Worm (Caenorhabditis elegans) whole organism, L1 larva: ENCODE measurements around the gene cpg-19.

Experiments used
- C34B4.2 ChIP-seq: sonication (generic microtip); optimal IDR thresholded peaks from 2 replicates; lab custom pipeline; 2017; ENCODE audit warnings: mild to moderate bottlenecking, missing genetic modification characterization, missing compliant biosample characterization
- F16B12.6 ChIP-seq: fragments of 150-350 bp; optimal IDR thresholded peaks from 2 replicates; lab custom pipeline; 2014; ENCODE audit warnings: missing biosample characterization, missing genetic modification characterization
- aha-1 ChIP-seq: fragments of 150-350 bp; optimal IDR thresholded peaks from 2 replicates; lab custom pipeline; 2014; ENCODE audit warnings: missing biosample characterization, missing genetic modification characterization
- blmp-1 ChIP-seq: fragments of 150-350 bp; optimal IDR thresholded peaks from 2 replicates; lab custom pipeline; 2014; ENCODE audit warnings: missing biosample characterization, missing genetic modification characterization
- ceh-63 ChIP-seq: fragments of 200-800 bp; sonication (Bioruptor generic); optimal IDR thresholded peaks from 2 replicates; lab custom pipeline; 2018; ENCODE audit warnings: mild to moderate bottlenecking, missing genetic modification characterization, missing compliant biosample characterization
- ceh-8 ChIP-seq: fragments of 200-800 bp; sonication (Bioruptor generic); optimal IDR thresholded peaks from 2 replicates; lab custom pipeline; 2018; ENCODE audit warnings: mild to moderate bottlenecking, missing genetic modification characterization, moderate library complexity, missing compliant biosample characterization
- ceh-82 ChIP-seq, 3 experiments: fragments of 150-350 bp in 1 of 3; sonication (generic microtip) in 2 of 3; optimal IDR thresholded peaks; 2 replicates each; lab custom pipeline; 2014 to 2017; ENCODE audit warnings: missing biosample characterization in 3 of 3, missing genetic modification characterization in 3 of 3
- ceh-88 ChIP-seq: fragments of 200-800 bp; sonication (Bioruptor generic); IDR thresholded peaks from 2 replicates; pipeline ENCODE4 v1.3.6; 2022; ENCODE audit warnings: missing genetic modification characterization, missing compliant biosample characterization
- ces-1 ChIP-seq: fragments of 150-350 bp; optimal IDR thresholded peaks from 2 replicates; lab custom pipeline; 2014; ENCODE audit warnings: missing biosample characterization, missing genetic modification reagents, missing genetic modification characterization
- dpl-1 ChIP-seq, 3 experiments: fragments of 150-350 bp in 2 of 3; sonication (generic microtip) in 1 of 3; optimal IDR thresholded peaks; 2 replicates each; lab custom pipeline; 2014 to 2017; ENCODE audit warnings: missing biosample characterization in 3 of 3, missing genetic modification characterization in 3 of 3, missing genetic modification reagents in 3 of 3
- dsc-1 ChIP-seq: sonication (generic microtip); optimal IDR thresholded peaks from 2 replicates; lab custom pipeline; 2016; ENCODE audit warnings: mild to moderate bottlenecking, missing genetic modification characterization, missing compliant biosample characterization
- efl-3 ChIP-seq: fragments of 200-800 bp; sonication (Bioruptor generic); optimal IDR thresholded peaks from 2 replicates; lab custom pipeline; 2018; ENCODE audit warnings: mild to moderate bottlenecking, missing genetic modification characterization, missing compliant biosample characterization
- egl-13 ChIP-seq: sonication (generic microtip); optimal IDR thresholded peaks from 2 replicates; lab custom pipeline; 2016; ENCODE audit warnings: missing genotype, missing genetic modification reagents, missing genetic modification characterization, missing compliant biosample characterization
- egl-27 ChIP-seq, 2 experiments: fragments of 150-350 bp in 1 of 2; sonication (generic microtip); optimal IDR thresholded peaks; 3 replicates each; lab custom pipeline; 2017 to 2018; ENCODE audit warnings: missing biosample characterization in 2 of 2, missing genetic modification characterization in 2 of 2, missing genetic modification reagents in 2 of 2
- elt-3 ChIP-seq, 6 experiments: fragments of 150-350 bp in 1 of 6; sonication (generic microtip); optimal IDR thresholded peaks; 2 replicates each; lab custom pipeline; 2017 to 2018; ENCODE audit warnings: missing biosample characterization in 6 of 6, missing genetic modification characterization in 6 of 6, inconsistent platforms in 1 of 6
- ets-5 ChIP-seq: fragments of 200-800 bp; sonication (Bioruptor generic); IDR thresholded peaks from 2 replicates; pipeline ENCODE4 v1.3.6; 2022; ENCODE audit warnings: missing genetic modification characterization, missing compliant biosample characterization
- fkh-10 ChIP-seq: sonication (generic microtip); optimal IDR thresholded peaks from 2 replicates; lab custom pipeline; 2017; ENCODE audit warnings: missing biosample characterization, missing genetic modification reagents, missing genetic modification characterization
- fkh-4 ChIP-seq: sonication (generic microtip); optimal IDR thresholded peaks from 2 replicates; lab custom pipeline; 2016; ENCODE audit warnings: missing compliant biosample characterization, missing genetic modification characterization, borderline replicate concordance
- fos-1 ChIP-seq: fragments of 150-350 bp; optimal IDR thresholded peaks from 2 replicates; lab custom pipeline; 2014; ENCODE audit warnings: missing biosample characterization, missing genetic modification characterization
- grh-1 ChIP-seq: fragments of 200-800 bp; sonication (Bioruptor generic); IDR thresholded peaks from 2 replicates; pipeline ENCODE4 v1.3.6; 2022; ENCODE audit warnings: missing genetic modification reagents, missing genetic modification characterization, missing compliant biosample characterization
- hpl-2 ChIP-seq: fragments of 150-350 bp; optimal IDR thresholded peaks from 2 replicates; lab custom pipeline; 2014; ENCODE audit warnings: missing biosample characterization, missing genetic modification reagents, missing genetic modification characterization
- irx-1 ChIP-seq: sonication (generic microtip); optimal IDR thresholded peaks from 2 replicates; lab custom pipeline; 2016; ENCODE audit warnings: missing genetic modification characterization, missing compliant biosample characterization
- lin-35 ChIP-seq, 2 experiments: fragments of 150-350 bp; optimal IDR thresholded peaks; 2 replicates each; lab custom pipeline; 2014; ENCODE audit warnings: missing biosample characterization in 2 of 2, missing genetic modification characterization in 2 of 2, missing genetic modification reagents in 2 of 2
- lir-3 ChIP-seq: sonication (generic microtip); optimal IDR thresholded peaks from 2 replicates; lab custom pipeline; 2016; ENCODE audit warnings: mild to moderate bottlenecking, missing genetic modification characterization, moderate library complexity, missing compliant biosample characterization; ENCODE audit not compliant: poor library complexity
- mab-9 ChIP-seq: fragments of 200-800 bp; sonication (Bioruptor generic); IDR thresholded peaks from 2 replicates; pipeline ENCODE4 v1.3.6; 2022; ENCODE audit warnings: missing genetic modification reagents, missing genetic modification characterization, missing compliant biosample characterization
- nhr-19 ChIP-seq: fragments of 200-800 bp; sonication (Bioruptor generic); conservative IDR thresholded peaks from 2 replicates; pipeline ENCODE4 v1.3.6; 2022; ENCODE audit warnings: missing genetic modification characterization, missing compliant biosample characterization
- nhr-20 ChIP-seq: sonication (generic microtip); optimal IDR thresholded peaks from 2 replicates; lab custom pipeline; 2016; ENCODE audit warnings: mild to moderate bottlenecking, missing genetic modification characterization, missing compliant biosample characterization
- nhr-237 ChIP-seq: fragments of 150-350 bp; optimal IDR thresholded peaks from 2 replicates; lab custom pipeline; 2014; ENCODE audit warnings: missing biosample characterization, missing genetic modification characterization
- nhr-47 ChIP-seq: sonication (generic microtip); optimal IDR thresholded peaks from 2 replicates; lab custom pipeline; 2016; ENCODE audit warnings: mild to moderate bottlenecking, missing genetic modification characterization, moderate library complexity, missing compliant biosample characterization
- nhr-71 ChIP-seq: sonication (generic microtip); optimal IDR thresholded peaks from 2 replicates; lab custom pipeline; 2016; ENCODE audit warnings: mild to moderate bottlenecking, missing genetic modification characterization, moderate library complexity, missing compliant biosample characterization
- nhr-77 ChIP-seq: fragments of 150-350 bp; optimal IDR thresholded peaks from 2 replicates; lab custom pipeline; 2014; ENCODE audit warnings: missing biosample characterization, missing genetic modification characterization
- nhr-85 ChIP-seq: sonication (generic microtip); peaks from one replicate; lab custom pipeline; 2016; ENCODE audit warnings: missing genetic modification characterization, inconsistent platforms, missing compliant biosample characterization
- nhr-90 ChIP-seq: sonication (generic microtip); optimal IDR thresholded peaks from 2 replicates; lab custom pipeline; 2016; ENCODE audit warnings: mild to moderate bottlenecking, missing genetic modification characterization, missing compliant biosample characterization; ENCODE audit not compliant: poor library complexity
- pag-3 ChIP-seq: sonication (generic microtip); optimal IDR thresholded peaks from 2 replicates; lab custom pipeline; 2017; ENCODE audit warnings: missing genetic modification characterization, mild to moderate bottlenecking, missing compliant biosample characterization, antibody characterized with exemption, borderline replicate concordance; ENCODE audit not compliant: insufficient read depth
- pax-3 ChIP-seq: fragments of 200-800 bp; sonication (Bioruptor generic); optimal IDR thresholded peaks from 2 replicates; lab custom pipeline; 2018; ENCODE audit warnings: mild to moderate bottlenecking, missing genetic modification characterization, moderate library complexity, missing compliant biosample characterization
- skn-1 ChIP-seq: fragments of 150-350 bp; optimal IDR thresholded peaks from 2 replicates; lab custom pipeline; 2014; ENCODE audit warnings: missing biosample characterization, missing genetic modification characterization
- snpc-4 ChIP-seq: fragments of 150-350 bp; optimal IDR thresholded peaks from 2 replicates; lab custom pipeline; 2014; ENCODE audit warnings: missing biosample characterization, missing genetic modification characterization
- snu-23 ChIP-seq: sonication (generic microtip); optimal IDR thresholded peaks from 2 replicates; lab custom pipeline; 2016; ENCODE audit warnings: missing genetic modification characterization, missing compliant biosample characterization
- sptf-1 ChIP-seq: fragments of 150-350 bp; optimal IDR thresholded peaks from 2 replicates; lab custom pipeline; 2014; ENCODE audit warnings: missing biosample characterization, missing genetic modification characterization
- tbx-2 ChIP-seq: sonication (generic microtip); optimal IDR thresholded peaks from 2 replicates; lab custom pipeline; 2016; ENCODE audit warnings: missing genetic modification characterization, missing compliant biosample characterization
- unc-130 ChIP-seq: fragments of 150-350 bp; optimal IDR thresholded peaks from 2 replicates; lab custom pipeline; 2017; ENCODE audit warnings: missing biosample characterization, missing genetic modification characterization, inconsistent platforms
- unc-86 ChIP-seq: sonication (generic microtip); optimal IDR thresholded peaks from 2 replicates; lab custom pipeline; 2016; ENCODE audit warnings: missing genetic modification characterization, missing compliant biosample characterization

cpg-19 gene

ce11 chrX:16617427-16618128, 4.0 kb upstream of the cpg-19 start (continued):
- TF ChIP-seq nhr-71 (tag; lab: Kevin White, UChicago) (peak; percentile 28), ceh-63 (GFP tag; lab: Kevin White, UChicago) (no peak), nhr-47 (tag; lab: Kevin White, UChicago) (no peak), nhr-90 (tag; lab: Kevin White, UChicago) (peak; percentile 12), nhr-237 (tag; lab: Kevin White, UChicago) (no peak)

ce11 chrX:16618129-16618525, 3.5 kb upstream of the cpg-19 start:
- TF ChIP-seq ceh-82 (tag; optimal IDR thresholded peaks at IDR 0.05; lab: Kevin White, UChicago), result no peak
- TF ChIP-seq nhr-85 (tag; lab: Kevin White, UChicago), result peak; percentile 61

ce11 chrX:16618727-16619126, 2.9 kb upstream of the cpg-19 start:
- TF ChIP-seq unc-86 (tag; lab: Kevin White, UChicago) (no peak), dpl-1 (GFP tag; optimal IDR thresholded peaks at IDR 0.05; lab: Kevin White, UChicago) (no peak), egl-13 (no peak), efl-3 (no peak), fkh-10 (GFP tag; lab: Kevin White, UChicago) (no peak), ceh-63 (GFP tag; lab: Kevin White, UChicago) (no peak), hpl-2 (GFP tag; lab: Kevin White, UChicago) (no peak), nhr-77 (tag; lab: Kevin White, UChicago) (no peak), ceh-8 (GFP tag; lab: Kevin White, UChicago) (no peak)

- TF ChIP-seq fos-1 (tag; lab: Kevin White, UChicago) (no peak), irx-1 (tag; lab: Kevin White, UChicago) (no peak), elt-3 (tag; optimal IDR thresholded peaks at IDR 0.05; lab: Kevin White, UChicago) (peak in 1 of 6 experiments; percentile 8), F16B12.6 (tag; lab: Kevin White, UChicago) (no peak), nhr-19 (GFP tag; lab: Robert Waterston, UW) (peak; percentile 22), nhr-90 (tag; lab: Kevin White, UChicago) (peak; percentile 29), ces-1 (GFP tag; lab: Kevin White, UChicago) (no peak), C34B4.2 (tag; lab: Kevin White, UChicago) (no peak), unc-130 (tag; lab: Kevin White, UChicago) (no peak), egl-13 (no peak), snu-23 (peak; percentile 26), dsc-1 (tag; lab: Kevin White, UChicago) (no peak), ceh-88 (GFP tag; lab: Robert Waterston, UW) (no peak), lin-35 (GFP tag; optimal IDR thresholded peaks at IDR 0.05; lab: Kevin White, UChicago) (peak in 1 of 2 experiments; percentile 36), grh-1 (GFP tag; lab: Robert Waterston, UW) (no peak), dpl-1 (GFP tag; optimal IDR thresholded peaks at IDR 0.05; lab: Kevin White, UChicago) (no peak), lir-3 (no peak), aha-1 (tag; lab: Kevin White, UChicago) (no peak), nhr-85 (tag; lab: Kevin White, UChicago) (no peak), tbx-2 (no peak), nhr-20 (tag; lab: Kevin White, UChicago) (peak; percentile 20), ets-5 (no peak), pax-3 (tag; lab: Kevin White, UChicago) (no peak), blmp-1 (no peak), sptf-1 (tag; lab: Kevin White, UChicago) (no peak), skn-1 (tag; lab: Kevin White, UChicago) (no peak), nhr-71 (tag; lab: Kevin White, UChicago) (no peak), egl-27 (tag; optimal IDR thresholded peaks at IDR 0.05; lab: Kevin White, UChicago) (no peak), pag-3 (tag; lab: Kevin White, UChicago) (no peak), fkh-4 (tag; lab: Kevin White, UChicago) (no peak), snpc-4 (tag; lab: Kevin White, UChicago) (no peak), mab-9 (GFP tag; lab: Robert Waterston, UW) (no peak)
Observed at ce11 chrX:16619158-16619557, 2.4 kb upstream of the cpg-19 start.
